Worm (Caenorhabditis elegans) whole organism, midembryonic: ENCODE data around the gene bath-5.

Source experiments
- T22C8.4 ChIP-seq: fragments of 200-800 bp; sonication (Bioruptor generic); IDR thresholded peaks from 2 replicates; pipeline ENCODE4 v1.3.6; 2022; ENCODE audit warnings: missing genetic modification characterization, missing compliant biosample characterization
- cog-1 ChIP-seq: sonication (generic microtip); optimal IDR thresholded peaks from 2 replicates; lab custom pipeline; 2016; ENCODE audit warnings: missing genetic modification characterization, missing compliant biosample characterization
- flt-1 ChIP-seq: fragments of 200-800 bp; sonication (Bioruptor generic); IDR thresholded peaks from 2 replicates; pipeline ENCODE4 v1.3.6; 2022; ENCODE audit warnings: missing genetic modification characterization, missing compliant biosample characterization
- klf-2 ChIP-seq: fragments of 200-800 bp; sonication (Bioruptor generic); conservative IDR thresholded peaks from 2 replicates; pipeline ENCODE4 v1.3.6; 2022; ENCODE audit warnings: missing genetic modification reagents, missing genetic modification characterization, missing compliant biosample characterization
- med-1 ChIP-seq: sonication (generic microtip); optimal IDR thresholded peaks from 2 replicates; lab custom pipeline; 2017; ENCODE audit warnings: missing genetic modification characterization, mild to moderate bottlenecking, missing compliant biosample characterization, antibody characterized with exemption, missing genetic modification reagents; ENCODE audit not compliant: insufficient read depth
- ref-1 ChIP-seq: fragments of 200-800 bp; sonication (Bioruptor generic); conservative IDR thresholded peaks from 2 replicates; pipeline ENCODE4 v1.3.6; 2022; ENCODE audit warnings: missing genetic modification reagents, missing genetic modification characterization, missing compliant biosample characterization
- tab-1 ChIP-seq: fragments of 200-800 bp; sonication (Bioruptor generic); IDR thresholded peaks from 2 replicates; pipeline ENCODE4 v1.3.6; 2022; ENCODE audit warnings: missing genetic modification characterization, missing compliant biosample characterization
- ztf-23 ChIP-seq: fragments of 200-800 bp; sonication (Bioruptor generic); IDR thresholded peaks from 2 replicates; pipeline ENCODE4 v1.3.6; 2022; ENCODE audit warnings: missing genetic modification reagents, missing genetic modification characterization, missing compliant biosample characterization
- ztf-29 ChIP-seq: fragments of 200-800 bp; sonication (Bioruptor generic); IDR thresholded peaks from 2 replicates; pipeline ENCODE4 v1.3.6; 2022; ENCODE audit warnings: missing genetic modification reagents, missing genetic modification characterization, missing compliant biosample characterization

ce11 chrII:2028712-2029111 lies 3.0 kb downstream of the bath-5 start, which contains the start of gene bath-1:
- TF ChIP-seq flt-1 (no peak), ztf-23 (GFP tag; lab: Robert Waterston, UW) (no peak), tab-1 (GFP tag; lab: Robert Waterston, UW) (no peak), T22C8.4 (GFP tag; lab: Robert Waterston, UW) (no peak), ref-1 (GFP tag; lab: Robert Waterston, UW) (no peak), cog-1 (tag; lab: Kevin White, UChicago) (no peak), klf-2 (GFP tag; lab: Robert Waterston, UW) (no peak), ztf-29 (no peak), med-1 (GFP tag; lab: Kevin White, UChicago) (no peak)
